Worm (Caenorhabditis elegans) whole organism, L1 larva: ENCODE measurements around the gene C53A5.17.

Experiments used
- blmp-1 ChIP-seq: fragments of 150-350 bp; optimal IDR thresholded peaks from 2 replicates; lab custom pipeline; 2014; ENCODE audit warnings: missing biosample characterization, missing genetic modification characterization
- ceh-82 ChIP-seq, 3 experiments: fragments of 150-350 bp in 1 of 3; sonication (generic microtip) in 2 of 3; optimal IDR thresholded peaks; 2 replicates each; lab custom pipeline; 2014 to 2017; ENCODE audit warnings: missing biosample characterization in 3 of 3, missing genetic modification characterization in 3 of 3
- efl-1 ChIP-seq, 4 experiments: fragments of 150-350 bp; optimal IDR thresholded peaks in 3 of 4; peaks in 1 of 4; 1 replicate in 1 of 4; 2 replicates in 3 of 4; lab custom pipeline; 2014; ENCODE audit warnings: missing biosample characterization in 2 of 4, missing genetic modification characterization in 2 of 4, missing genetic modification reagents in 2 of 4
- lin-35 ChIP-seq, 2 experiments: fragments of 150-350 bp; optimal IDR thresholded peaks; 2 replicates each; lab custom pipeline; 2014; ENCODE audit warnings: missing biosample characterization in 2 of 2, missing genetic modification characterization in 2 of 2, missing genetic modification reagents in 2 of 2
- lir-3 ChIP-seq: sonication (generic microtip); optimal IDR thresholded peaks from 2 replicates; lab custom pipeline; 2016; ENCODE audit warnings: mild to moderate bottlenecking, missing genetic modification characterization, moderate library complexity, missing compliant biosample characterization; ENCODE audit not compliant: poor library complexity
- skn-1 ChIP-seq: fragments of 150-350 bp; optimal IDR thresholded peaks from 2 replicates; lab custom pipeline; 2014; ENCODE audit warnings: missing biosample characterization, missing genetic modification characterization
- sox-4 ChIP-seq: sonication (generic microtip); optimal IDR thresholded peaks from 2 replicates; lab custom pipeline; 2016; ENCODE audit warnings: missing genetic modification characterization, missing compliant biosample characterization
- sup-37 ChIP-seq: fragments of 200-800 bp; sonication (Bioruptor generic); optimal IDR thresholded peaks from 2 replicates; lab custom pipeline; 2018; ENCODE audit warnings: mild to moderate bottlenecking, missing genetic modification characterization, missing compliant biosample characterization
- tlp-1 ChIP-seq: fragments of 150-350 bp; optimal IDR thresholded peaks from 2 replicates; lab custom pipeline; 2014; ENCODE audit warnings: missing biosample characterization, missing genetic modification characterization
- xbp-1 ChIP-seq: sonication (generic microtip); optimal IDR thresholded peaks from 2 replicates; lab custom pipeline; 2016; ENCODE audit warnings: missing genetic modification characterization, missing compliant biosample characterization

DNA sequence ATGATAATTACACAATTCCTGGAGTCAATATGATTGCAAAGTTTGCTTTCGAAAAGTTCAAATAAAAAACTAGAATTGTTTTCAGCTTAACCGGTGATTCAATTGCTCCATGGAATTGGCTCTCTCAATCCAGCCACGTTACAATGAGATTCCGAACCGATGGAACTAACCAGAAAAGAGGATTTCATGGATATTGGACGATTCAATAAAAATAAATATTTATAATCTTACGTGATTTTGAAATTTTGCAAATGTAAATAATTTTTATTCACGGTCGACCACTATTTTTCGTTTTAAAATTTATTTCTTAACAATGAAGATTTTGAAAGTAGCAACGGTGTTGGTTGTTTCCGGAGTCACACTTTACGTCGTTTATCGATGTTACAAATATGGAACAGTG lies 38.9 kb downstream of the C53A5.17 start, which contains the start of gene R02D5.10:
- TF ChIP-seq ceh-82 (tag; optimal IDR thresholded peaks at IDR 0.05; lab: Kevin White, UChicago) (no peak), tlp-1 (tag; lab: Kevin White, UChicago) (no peak), sox-4 (tag; lab: Kevin White, UChicago) (no peak), xbp-1 (tag; lab: Kevin White, UChicago) (no peak), lin-35 (GFP tag; optimal IDR thresholded peaks at IDR 0.05; lab: Kevin White, UChicago) (no peak), lir-3 (tag; lab: Kevin White, UChicago) (no peak), skn-1 (tag; lab: Kevin White, UChicago) (no peak), efl-1 (optimal IDR thresholded peaks at IDR 0.05; lab: Kevin White, UChicago) (no peak), efl-1 (GFP tag; optimal IDR thresholded peaks at IDR 0.05 in 1 of 2; lab: Kevin White, UChicago) (no peak), sup-37 (GFP tag; lab: Kevin White, UChicago) (no peak), blmp-1 (tag; lab: Kevin White, UChicago) (no peak)
